Fruit fly (Drosophila melanogaster) whole organism, adult: ENCODE results near the gene CG32845.

Source experiments
- CG11617 ChIP-seq: fragments of 200-800 bp; sonication (Bioruptor generic); optimal IDR thresholded peaks from 2 replicates; lab custom pipeline; 2017; ENCODE audit warnings: mild to moderate bottlenecking, missing biosample characterization, missing genetic modification reagents, missing genetic modification characterization
- CG12768 ChIP-seq: fragments of 200-800 bp; sonication (Bioruptor generic); optimal IDR thresholded peaks from 2 replicates; lab custom pipeline; 2017; ENCODE audit warnings: missing biosample characterization, missing genetic modification characterization, mild to moderate bottlenecking, moderate library complexity, missing genetic modification reagents
- CG1620 ChIP-seq: fragments of 200-800 bp; sonication (Bioruptor generic); optimal IDR thresholded peaks from 2 replicates; lab custom pipeline; 2016; ENCODE audit warnings: missing biosample characterization, missing genetic modification characterization
- CG33017 ChIP-seq: fragments of 200-800 bp; sonication (Bioruptor generic); optimal IDR thresholded peaks from 2 replicates; lab custom pipeline; 2018; ENCODE audit warnings: missing biosample characterization, mild to moderate bottlenecking, missing genetic modification characterization, moderate library complexity
- CG7045 ChIP-seq: fragments of 200-800 bp; sonication (Bioruptor generic); optimal IDR thresholded peaks from 2 replicates; lab custom pipeline; 2017; ENCODE audit warnings: missing biosample characterization, mild to moderate bottlenecking, missing genetic modification characterization
- CG7101 ChIP-seq: fragments of 200-800 bp; sonication (Bioruptor generic); optimal IDR thresholded peaks from 2 replicates; lab custom pipeline; 2018; ENCODE audit warnings: missing biosample characterization, mild to moderate bottlenecking, missing genetic modification characterization, moderate library complexity
- Hr96 ChIP-seq: fragments of 200-800 bp; sonication (Bioruptor generic); optimal IDR thresholded peaks from 2 replicates; lab custom pipeline; 2016; ENCODE audit warnings: missing biosample characterization, missing genetic modification characterization
- bab1 ChIP-seq: fragments of 200-800 bp; sonication (Bioruptor generic); optimal IDR thresholded peaks from 3 replicates; lab custom pipeline; 2019; ENCODE audit warnings: missing biosample characterization, mild to moderate bottlenecking, missing genetic modification characterization, moderate library complexity
- kay ChIP-seq: fragments of 200-800 bp; sonication (Bioruptor generic); peaks from one replicate; lab custom pipeline; 2016; ENCODE audit warnings: missing biosample characterization, missing genetic modification characterization, borderline replicate concordance
- ovo ChIP-seq: fragments of 200-800 bp; sonication (Bioruptor generic); optimal IDR thresholded peaks from 2 replicates; lab custom pipeline; 2016; ENCODE audit warnings: missing biosample characterization, missing genetic modification characterization
- pad ChIP-seq: fragments of 200-800 bp; sonication (Bioruptor generic); optimal IDR thresholded peaks from 3 replicates; lab custom pipeline; 2017; ENCODE audit warnings: missing biosample characterization, missing genetic modification characterization, mild to moderate bottlenecking, moderate library complexity, missing genetic modification reagents

DNA sequence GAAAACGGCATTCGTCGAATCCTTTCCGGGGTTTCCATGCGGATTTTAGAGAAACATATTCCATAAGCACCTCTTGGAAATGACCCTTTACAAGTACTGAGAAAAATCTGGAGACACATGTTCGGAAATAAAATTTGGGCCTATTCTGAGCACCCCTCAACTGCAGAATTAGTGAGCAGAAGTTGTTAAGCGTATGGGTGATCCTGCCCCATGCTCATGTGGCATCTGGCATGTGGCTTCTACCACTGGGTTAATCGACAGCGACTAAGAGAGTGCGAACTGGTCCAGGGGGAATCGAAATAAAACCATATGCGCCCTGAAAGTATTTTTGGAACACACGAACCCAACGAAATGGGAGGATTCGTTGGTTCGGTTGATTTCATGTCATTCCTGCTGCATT lies 47.6 kb upstream of the CG32845 start:
- TF ChIP-seq CG7101 (no peak), Hr96 (no peak), bab1 (GFP tag; lab: Kevin White, UChicago) (no peak), CG7045 (GFP tag; lab: Kevin White, UChicago) (no peak), CG11617 (GFP tag; lab: Kevin White, UChicago) (no peak), CG1620 (no peak), kay (GFP tag; lab: Kevin White, UChicago) (no peak), ovo (GFP tag; lab: Kevin White, UChicago) (no peak), CG12768 (GFP tag; lab: Kevin White, UChicago) (no peak), pad (GFP tag; lab: Kevin White, UChicago) (no peak), CG33017 (no peak)
